Worm (Caenorhabditis elegans) whole organism, L3 larva: ENCODE measurements around the gene ZK470.6.

ENCODE experiments used
- skn-1 ChIP-seq: fragments of 150-350 bp; optimal IDR thresholded peaks from 2 replicates; lab custom pipeline; 2014; ENCODE audit warnings: missing biosample characterization, missing genetic modification characterization
- unc-39 ChIP-seq: sonication (generic microtip); optimal IDR thresholded peaks from 4 replicates; lab custom pipeline; 2017; ENCODE audit warnings: missing biosample characterization, missing genetic modification characterization

DNA sequence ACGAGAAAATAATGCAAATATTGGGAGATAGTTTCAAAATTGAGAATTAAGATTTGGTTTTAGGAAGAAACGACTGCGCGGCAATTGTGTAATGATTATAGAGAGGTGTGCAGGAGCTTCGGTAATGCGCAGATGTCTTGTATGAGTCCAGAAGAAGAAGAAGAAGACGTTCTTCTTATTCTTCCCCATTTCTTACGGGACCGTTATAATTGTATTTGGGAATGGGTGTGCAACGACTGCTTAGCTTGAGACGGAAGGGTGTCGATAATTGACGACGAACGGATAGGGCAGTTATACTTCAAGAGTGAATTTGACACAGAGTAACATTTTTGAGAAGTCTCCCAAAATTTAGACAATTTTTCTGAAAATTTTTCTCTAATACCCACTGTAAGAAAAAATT lies 48.6 kb downstream of the ZK470.6 start:
- no peak for TF ChIP-seq skn-1
- TF ChIP-seq unc-39 (tag; lab: Kevin White, UChicago), result no peak
